Fruit fly (Drosophila melanogaster) S2 (cell line): ENCODE data around the gene CG13362.

Source experiments
- CG8478 ChIP-seq: fragments of >200 bp; optimal IDR thresholded peaks from 2 replicates; lab custom pipeline; 2018
- CTCF ChIP-seq, 2 experiments: fragments of >200 bp; optimal IDR thresholded peaks; 2 replicates each; lab custom pipeline; 2018

CG13362 gene

dm6 chrX:710914-711313 lies 40.2 kb downstream of the CG13362 start:
- TF ChIP-seq CG8478 (lab: Kevin White, UChicago): no peak
- TF ChIP-seq CTCF (optimal IDR thresholded peaks at IDR 0.05; lab: Kevin White, UChicago): no peak

dm6 chrX:709495-709894 lies 41.6 kb downstream of the CG13362 start:
- TF ChIP-seq CTCF (optimal IDR thresholded peaks at IDR 0.05; lab: Kevin White, UChicago) (no peak), CG8478 (lab: Kevin White, UChicago) (no peak)

- TF ChIP-seq CG8478 (lab: Kevin White, UChicago) (no peak), CTCF (optimal IDR thresholded peaks at IDR 0.05; lab: Kevin White, UChicago) (no peak)
These were observed 48.6 kb downstream of the CG13362 start for dm6 chrX:702484-702883.
